Worm (Caenorhabditis elegans) whole organism, young adult: Measurements from ENCODE around the gene srz-83.

Experiments
- C06A6.2 ChIP-seq: fragments of 200-800 bp; sonication (Bioruptor generic); conservative IDR thresholded peaks from 2 replicates; pipeline ENCODE4 v1.3.6; 2022; ENCODE audit warnings: missing genetic modification characterization, missing compliant biosample characterization
- F22D6.2 ChIP-seq: sonication (generic microtip); optimal IDR thresholded peaks from 2 replicates; lab custom pipeline; 2016; ENCODE audit warnings: mild to moderate bottlenecking, missing genetic modification characterization, missing compliant biosample characterization
- F39B2.1 ChIP-seq: fragments of 200-800 bp; sonication (Bioruptor generic); IDR thresholded peaks from 2 replicates; pipeline ENCODE4 v1.3.6; 2022; ENCODE audit warnings: missing genetic modification reagents, missing genetic modification characterization, missing compliant biosample characterization
- F55B11.4 ChIP-seq: sonication (generic microtip); optimal IDR thresholded peaks from 2 replicates; lab custom pipeline; 2016; ENCODE audit warnings: missing compliant biosample characterization, missing genetic modification characterization, borderline replicate concordance; ENCODE audit not compliant: insufficient read depth
- K11D2.4 ChIP-seq: fragments of 200-800 bp; sonication (Bioruptor generic); IDR thresholded peaks from 2 replicates; pipeline ENCODE4 v1.3.6; 2022; ENCODE audit warnings: missing genetic modification reagents, missing genetic modification characterization, missing compliant biosample characterization
- K12H6.12 ChIP-seq: fragments of 200-800 bp; sonication (Bioruptor generic); optimal IDR thresholded peaks from 2 replicates; lab custom pipeline; 2018; ENCODE audit warnings: mild to moderate bottlenecking, missing genetic modification characterization, missing compliant biosample characterization
- Y67H2A.10 ChIP-seq: fragments of 200-800 bp; sonication (Bioruptor generic); conservative IDR thresholded peaks from 2 replicates; pipeline ENCODE4 v1.3.6; 2022; ENCODE audit warnings: missing genetic modification reagents, missing genetic modification characterization, missing compliant biosample characterization
- Y95B8A.8 ChIP-seq: fragments of 200-800 bp; sonication (Bioruptor generic); IDR thresholded peaks from 2 replicates; pipeline ENCODE4 v1.3.6; 2022; ENCODE audit warnings: missing genetic modification reagents, missing genetic modification characterization, missing compliant biosample characterization
- ZK185.1 ChIP-seq: sonication (generic microtip); optimal IDR thresholded peaks from 2 replicates; lab custom pipeline; 2016; ENCODE audit warnings: mild to moderate bottlenecking, missing genetic modification characterization, missing compliant biosample characterization; ENCODE audit not compliant: poor library complexity, severe bottlenecking
- akir-1 ChIP-seq: fragments of 200-800 bp; sonication (Bioruptor generic); optimal IDR thresholded peaks from 2 replicates; lab custom pipeline; 2018; ENCODE audit warnings: mild to moderate bottlenecking, missing genetic modification characterization, moderate library complexity, missing compliant biosample characterization
- ama-1 ChIP-seq, 3 experiments: fragments of 150-350 bp in 1 of 3; sonication (generic microtip) in 2 of 3; optimal IDR thresholded peaks; 2 replicates each; lab custom pipeline; 2014 to 2018; ENCODE audit warnings: missing biosample characterization in 2 of 3, missing genetic modification characterization in 2 of 3, missing genetic modification reagents in 2 of 3
- atf-7 ChIP-seq: sonication (generic microtip); optimal IDR thresholded peaks from 2 replicates; lab custom pipeline; 2017; ENCODE audit warnings: mild to moderate bottlenecking, missing genetic modification characterization, missing compliant biosample characterization
- attf-3 ChIP-seq: fragments of 200-800 bp; sonication (Bioruptor generic); conservative IDR thresholded peaks from 2 replicates; pipeline ENCODE4 v1.3.6; 2022; ENCODE audit warnings: missing genetic modification reagents, missing genetic modification characterization, missing compliant biosample characterization
- attf-5 ChIP-seq: fragments of 200-800 bp; sonication (Bioruptor generic); optimal IDR thresholded peaks from 2 replicates; lab custom pipeline; 2018; ENCODE audit warnings: mild to moderate bottlenecking, missing genetic modification characterization, missing compliant biosample characterization
- attf-6 ChIP-seq: fragments of 200-800 bp; sonication (Bioruptor generic); IDR thresholded peaks from 2 replicates; pipeline ENCODE4 v1.3.6; 2022; ENCODE audit warnings: missing genetic modification reagents, missing genetic modification characterization, missing compliant biosample characterization
- cebp-2 ChIP-seq: fragments of 200-800 bp; sonication (Bioruptor generic); IDR thresholded peaks from 2 replicates; pipeline ENCODE4 v1.3.6; 2022; ENCODE audit warnings: missing genetic modification characterization, missing compliant biosample characterization
- ceh-27 ChIP-seq: fragments of 200-800 bp; sonication (Bioruptor generic); optimal IDR thresholded peaks from 2 replicates; lab custom pipeline; 2018; ENCODE audit warnings: mild to moderate bottlenecking, missing genetic modification characterization, moderate library complexity, missing compliant biosample characterization
- ceh-58 ChIP-seq: fragments of 200-800 bp; sonication (Bioruptor generic); IDR thresholded peaks from 2 replicates; pipeline ENCODE4 v1.3.6; 2022; ENCODE audit warnings: missing genetic modification characterization, missing compliant biosample characterization
- dpl-1 ChIP-seq: fragments of 150-350 bp; optimal IDR thresholded peaks from 2 replicates; lab custom pipeline; 2014; ENCODE audit warnings: missing biosample characterization, missing genetic modification reagents, missing genetic modification characterization
- efl-1 ChIP-seq: fragments of 150-350 bp; optimal IDR thresholded peaks from 2 replicates; lab custom pipeline; 2014; ENCODE audit warnings: missing biosample characterization, missing genetic modification reagents, missing genetic modification characterization
- egrh-3 ChIP-seq: fragments of 200-800 bp; sonication (Bioruptor generic); IDR thresholded peaks from 2 replicates; pipeline ENCODE4 v1.3.6; 2022; ENCODE audit warnings: missing genetic modification reagents, missing genetic modification characterization, missing compliant biosample characterization
- ekl-4 ChIP-seq: fragments of 200-800 bp; sonication (Bioruptor generic); IDR thresholded peaks from 2 replicates; pipeline ENCODE4 v1.3.6; 2022; ENCODE audit warnings: missing genetic modification reagents, missing genetic modification characterization, missing compliant biosample characterization
- ets-4 ChIP-seq: fragments of 200-800 bp; sonication (Bioruptor generic); optimal IDR thresholded peaks from 2 replicates; lab custom pipeline; 2018; ENCODE audit warnings: mild to moderate bottlenecking, missing genetic modification characterization, missing compliant biosample characterization
- him-1 ChIP-seq: sonication (generic microtip); optimal IDR thresholded peaks from 2 replicates; lab custom pipeline; 2016; ENCODE audit warnings: missing genotype, missing genetic modification reagents, missing genetic modification characterization, missing compliant biosample characterization
- hlh-26 ChIP-seq: fragments of 200-800 bp; sonication (Bioruptor generic); conservative IDR thresholded peaks from 2 replicates; pipeline ENCODE4 v1.3.6; 2022; ENCODE audit warnings: missing genetic modification reagents, missing genetic modification characterization, missing compliant biosample characterization
- hmg-1.2 ChIP-seq: fragments of 200-800 bp; sonication (Bioruptor generic); IDR thresholded peaks from 2 replicates; pipeline ENCODE4 v1.3.6; 2022; ENCODE audit warnings: missing genetic modification reagents, missing genetic modification characterization, missing compliant biosample characterization
- hrde-1 ChIP-seq: sonication (generic microtip); optimal IDR thresholded peaks from 2 replicates; lab custom pipeline; 2016; ENCODE audit warnings: missing genetic modification characterization, mild to moderate bottlenecking, missing compliant biosample characterization, moderate library complexity, missing genotype, missing genetic modification reagents, borderline replicate concordance
- lag-1 ChIP-seq: fragments of 200-800 bp; sonication (Bioruptor generic); IDR thresholded peaks from 2 replicates; pipeline ENCODE4 v1.3.6; 2022; ENCODE audit warnings: missing genetic modification reagents, missing genetic modification characterization, missing compliant biosample characterization
- let-526 ChIP-seq: fragments of 200-800 bp; sonication (Bioruptor generic); IDR thresholded peaks from 2 replicates; pipeline ENCODE4 v1.3.6; 2022; ENCODE audit warnings: missing genetic modification reagents, missing genetic modification characterization, missing compliant biosample characterization
- nfya-1 ChIP-seq: sonication (generic microtip); optimal IDR thresholded peaks from 2 replicates; lab custom pipeline; 2017; ENCODE audit warnings: antibody characterized with exemption, missing compliant biosample characterization, missing genetic modification characterization, borderline replicate concordance; ENCODE audit not compliant: insufficient read depth
- nhr-179 ChIP-seq: sonication (generic microtip); optimal IDR thresholded peaks from 2 replicates; lab custom pipeline; 2016; ENCODE audit warnings: mild to moderate bottlenecking, missing genetic modification characterization, missing compliant biosample characterization
- nhr-27 ChIP-seq: fragments of 200-800 bp; sonication (Bioruptor generic); optimal IDR thresholded peaks from 2 replicates; lab custom pipeline; 2018; ENCODE audit warnings: mild to moderate bottlenecking, missing genetic modification characterization, moderate library complexity, missing compliant biosample characterization
- sdz-38 ChIP-seq: sonication (generic microtip); optimal IDR thresholded peaks from 2 replicates; lab custom pipeline; 2016; ENCODE audit warnings: missing genotype, missing genetic modification characterization, missing compliant biosample characterization
- snpc-3.4 ChIP-seq: sonication (generic microtip); optimal IDR thresholded peaks from 2 replicates; lab custom pipeline; 2017; ENCODE audit warnings: missing genetic modification characterization, mild to moderate bottlenecking, missing compliant biosample characterization, antibody characterized with exemption, moderate library complexity, missing genotype, missing genetic modification reagents
- snpc-4 ChIP-seq, 5 experiments: fragments of 150-350 bp in 1 of 5; sonication (generic microtip) in 4 of 5; optimal IDR thresholded peaks; 2 replicates each; lab custom pipeline; 2014 to 2018; ENCODE audit warnings: missing genetic modification characterization in 5 of 5, missing biosample characterization in 3 of 5, antibody characterized with exemption in 2 of 5, mild to moderate bottlenecking in 2 of 5, missing compliant biosample characterization in 2 of 5, missing genotype in 2 of 5, moderate library complexity in 2 of 5, missing genetic modification reagents in 1 of 5
- somi-1 ChIP-seq: fragments of 200-800 bp; sonication (Bioruptor generic); optimal IDR thresholded peaks from 2 replicates; lab custom pipeline; 2018; ENCODE audit warnings: mild to moderate bottlenecking, missing genetic modification characterization, missing compliant biosample characterization
- sptf-2 ChIP-seq: fragments of 200-800 bp; sonication (Bioruptor generic); optimal IDR thresholded peaks from 2 replicates; lab custom pipeline; 2018; ENCODE audit warnings: mild to moderate bottlenecking, missing genetic modification characterization, missing compliant biosample characterization
- tbx-9 ChIP-seq: sonication (generic microtip); optimal IDR thresholded peaks from 2 replicates; lab custom pipeline; 2016; ENCODE audit warnings: borderline replicate concordance, missing genetic modification characterization, inconsistent platforms, missing compliant biosample characterization
- ztf-26 ChIP-seq: sonication (generic microtip); optimal IDR thresholded peaks from 2 replicates; lab custom pipeline; 2017; ENCODE audit warnings: missing genetic modification characterization, missing compliant biosample characterization
- ztf-6 ChIP-seq: fragments of 200-800 bp; sonication (Bioruptor generic); IDR thresholded peaks from 2 replicates; pipeline ENCODE4 v1.3.6; 2022; ENCODE audit warnings: missing genetic modification reagents, missing genetic modification characterization, missing compliant biosample characterization

Gene srz-83

ce11 chrIV:3551777-3552462 lies 47.7 kb downstream of the srz-83 start (continued):
- peak; percentile 78 for TF ChIP-seq snpc-4 (GFP tag; optimal IDR thresholded peaks at IDR 0.05; lab: Kevin White, UChicago)
- peak in 3 of 4 experiments; percentile 61 to 94 (median 87) for TF ChIP-seq snpc-4 (tag; optimal IDR thresholded peaks at IDR 0.05; lab: Kevin White, UChicago)
- TF ChIP-seq dpl-1 (GFP tag; lab: Kevin White, UChicago): no peak
- TF ChIP-seq hrde-1 (tag; lab: Kevin White, UChicago): peak; percentile 65
- TF ChIP-seq K12H6.12 (tag; lab: Kevin White, UChicago): peak; percentile 18
- TF ChIP-seq snpc-3.4 (tag; lab: Kevin White, UChicago): peak; percentile 65
- peak; percentile 47 for TF ChIP-seq ztf-26 (tag; lab: Kevin White, UChicago)
- TF ChIP-seq sptf-2: no peak
- TF ChIP-seq somi-1 (GFP tag; lab: Kevin White, UChicago): no peak
- no peak for TF ChIP-seq C06A6.2 (GFP tag; lab: Robert Waterston, UW)
- no peak for TF ChIP-seq attf-6
- no peak for TF ChIP-seq nfya-1
- 0 out of 2 replicates have a peak, but pooled peaks have one; percentile 16 for TF ChIP-seq Y67H2A.10 (GFP tag; lab: Robert Waterston, UW)
- no peak for TF ChIP-seq tbx-9 (tag; lab: Kevin White, UChicago)
- peak; percentile 73 for TF ChIP-seq hmg-1.2 (GFP tag; lab: Robert Waterston, UW)
- TF ChIP-seq cebp-2 (GFP tag; lab: Robert Waterston, UW): no peak
- TF ChIP-seq akir-1 (GFP tag; lab: Kevin White, UChicago): no peak
- 0 out of 2 replicates have a peak, but pooled peaks have one; percentile 46 for TF ChIP-seq K11D2.4
- no peak for TF ChIP-seq let-526
- no peak for TF ChIP-seq nhr-179
- peak; percentile 21; the same call in 1 of the 2 replicates for TF ChIP-seq egrh-3 (GFP tag; lab: Robert Waterston, UW)
- TF ChIP-seq sdz-38 (tag; lab: Kevin White, UChicago): no peak
- no peak for TF ChIP-seq hlh-26 (GFP tag; lab: Robert Waterston, UW)
- peak; percentile 32 for TF ChIP-seq attf-5 (GFP tag; lab: Kevin White, UChicago)
- no peak for TF ChIP-seq F39B2.1
- no peak for TF ChIP-seq attf-3 (GFP tag; lab: Robert Waterston, UW)
- no peak for TF ChIP-seq ceh-58 (GFP tag; lab: Robert Waterston, UW)
- TF ChIP-seq ZK185.1: peak; percentile 91
- TF ChIP-seq ztf-6: no peak
- no peak for TF ChIP-seq nhr-27
- no peak for TF ChIP-seq F55B11.4 (tag; lab: Kevin White, UChicago)
- TF ChIP-seq ceh-27 (GFP tag; lab: Kevin White, UChicago): peak; percentile 41

DNA sequence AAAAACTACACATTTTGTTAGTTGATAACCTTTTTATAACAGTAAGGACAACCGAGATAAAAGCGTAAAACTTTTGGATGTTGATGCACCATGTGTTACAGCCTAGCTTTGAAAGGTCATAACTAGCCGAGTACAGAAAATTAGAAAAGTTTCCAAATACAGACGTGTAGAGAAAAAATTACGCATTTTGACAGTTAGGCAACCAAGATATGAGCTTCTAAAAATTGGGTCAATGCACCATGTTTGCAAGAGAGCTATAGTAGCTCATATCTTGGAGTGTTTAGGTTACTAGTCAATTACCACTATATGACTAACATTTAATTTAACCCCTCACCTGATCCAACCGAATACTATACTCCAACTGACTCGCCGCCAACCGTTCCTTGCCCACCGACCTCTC lies 48.7 kb downstream of the srz-83 start:
- no peak for TF ChIP-seq atf-7
- no peak for TF ChIP-seq lag-1 (GFP tag; lab: Robert Waterston, UW)
- TF ChIP-seq attf-3 (GFP tag; lab: Robert Waterston, UW): no peak
- no peak for TF ChIP-seq efl-1 (GFP tag; lab: Kevin White, UChicago)
- TF ChIP-seq F22D6.2 (tag; lab: Kevin White, UChicago): no peak
- no peak for TF ChIP-seq Y95B8A.8 (GFP tag; lab: Robert Waterston, UW)
- TF ChIP-seq ets-4 (GFP tag; lab: Kevin White, UChicago): no peak
- no peak for TF ChIP-seq ama-1 (optimal IDR thresholded peaks at IDR 0.05; lab: Kevin White, UChicago)
- no peak for TF ChIP-seq ama-1 (GFP tag; optimal IDR thresholded peaks at IDR 0.05; lab: Kevin White, UChicago)
- TF ChIP-seq him-1 (tag; lab: Kevin White, UChicago): no peak
- TF ChIP-seq let-526: no peak
- no peak for TF ChIP-seq ZK185.1
- TF ChIP-seq Y67H2A.10 (GFP tag; lab: Robert Waterston, UW): no peak
- TF ChIP-seq ceh-58 (GFP tag; lab: Robert Waterston, UW): no peak
- TF ChIP-seq ekl-4 (GFP tag; lab: Robert Waterston, UW): no peak
